Worm (Caenorhabditis elegans) whole organism, L2 larva: ENCODE measurements around the gene Y54G2A.77.
A peak's percentile ranks its signal among the peaks of the same experiment; 100 is the strongest.

Experiments
- C34F6.9 ChIP-seq: fragments of 150-350 bp; optimal IDR thresholded peaks from 2 replicates; lab custom pipeline; 2014; ENCODE audit warnings: missing biosample characterization, missing genetic modification characterization
- F13H6.1 ChIP-seq: sonication (generic microtip); optimal IDR thresholded peaks from 2 replicates; lab custom pipeline; 2016; ENCODE audit warnings: missing genetic modification characterization, missing compliant biosample characterization
- R02D3.7 ChIP-seq: fragments of 150-350 bp; optimal IDR thresholded peaks from 2 replicates; lab custom pipeline; 2014; ENCODE audit warnings: missing biosample characterization, missing genetic modification characterization
- ZK546.5 ChIP-seq: sonication (generic microtip); optimal IDR thresholded peaks from 2 replicates; lab custom pipeline; 2017; ENCODE audit warnings: missing biosample characterization, missing genetic modification characterization
- alr-1 ChIP-seq: fragments of 150-350 bp; optimal IDR thresholded peaks from 2 replicates; lab custom pipeline; 2014; ENCODE audit warnings: missing biosample characterization, missing genetic modification characterization
- blmp-1 ChIP-seq: sonication (generic microtip); optimal IDR thresholded peaks from 2 replicates; lab custom pipeline; 2017; ENCODE audit warnings: missing genetic modification characterization, mild to moderate bottlenecking, missing compliant biosample characterization, antibody characterized with exemption, moderate library complexity; ENCODE audit not compliant: insufficient read depth
- ceh-16 ChIP-seq: fragments of 150-350 bp; optimal IDR thresholded peaks from 2 replicates; lab custom pipeline; 2014; ENCODE audit warnings: missing biosample characterization, missing genetic modification characterization
- dmd-4 ChIP-seq: sonication (generic microtip); optimal IDR thresholded peaks from 2 replicates; lab custom pipeline; 2017; ENCODE audit warnings: missing biosample characterization, missing genetic modification characterization
- elt-3 ChIP-seq: sonication (generic microtip); optimal IDR thresholded peaks from 2 replicates; lab custom pipeline; 2017; ENCODE audit warnings: missing biosample characterization, missing genetic modification characterization
- fos-1 ChIP-seq: fragments of 150-350 bp; optimal IDR thresholded peaks from 2 replicates; lab custom pipeline; 2014; ENCODE audit warnings: missing biosample characterization, missing genetic modification characterization
- gmeb-1 ChIP-seq: fragments of 150-350 bp; optimal IDR thresholded peaks from 2 replicates; lab custom pipeline; 2014; ENCODE audit warnings: missing biosample characterization, missing genetic modification characterization
- lin-11 ChIP-seq: fragments of 150-350 bp; sonication (generic microtip); optimal IDR thresholded peaks from 2 replicates; lab custom pipeline; 2014; ENCODE audit warnings: missing biosample characterization, missing genetic modification characterization, inconsistent platforms, mixed read lengths
- lin-13 ChIP-seq: fragments of 150-350 bp; optimal IDR thresholded peaks from 2 replicates; lab custom pipeline; 2014; ENCODE audit warnings: missing biosample characterization, missing genetic modification reagents, missing genetic modification characterization
- lin-39 ChIP-seq: fragments of 150-350 bp; optimal IDR thresholded peaks from 2 replicates; lab custom pipeline; 2014; ENCODE audit warnings: missing biosample characterization, missing genetic modification reagents, missing genetic modification characterization
- lsy-2 ChIP-seq, 2 experiments: fragments of 150-350 bp in 1 of 2; sonication (generic microtip) in 1 of 2; optimal IDR thresholded peaks; 2 replicates each; lab custom pipeline; 2014 to 2017; ENCODE audit warnings: missing biosample characterization in 2 of 2, missing genetic modification characterization in 2 of 2
- mab-5 ChIP-seq: fragments of 150-350 bp; optimal IDR thresholded peaks from 2 replicates; lab custom pipeline; 2014; ENCODE audit warnings: missing biosample characterization, missing genetic modification characterization
- mdl-1 ChIP-seq, 2 experiments: fragments of 150-350 bp in 1 of 2; sonication (generic microtip) in 1 of 2; optimal IDR thresholded peaks; 2 replicates each; lab custom pipeline; 2017; ENCODE audit warnings: missing biosample characterization in 2 of 2, missing genetic modification characterization in 2 of 2
- nhr-10 ChIP-seq: sonication (generic microtip); optimal IDR thresholded peaks from 2 replicates; lab custom pipeline; 2017; ENCODE audit warnings: missing biosample characterization, missing genetic modification characterization
- nhr-11 ChIP-seq: fragments of 150-350 bp; optimal IDR thresholded peaks from 2 replicates; lab custom pipeline; 2014; ENCODE audit warnings: missing biosample characterization, missing genetic modification characterization
- nhr-12 ChIP-seq: fragments of 150-350 bp; optimal IDR thresholded peaks from 2 replicates; lab custom pipeline; 2014; ENCODE audit warnings: missing biosample characterization, missing genetic modification characterization
- nhr-129 ChIP-seq: fragments of 150-350 bp; optimal IDR thresholded peaks from 2 replicates; lab custom pipeline; 2014; ENCODE audit warnings: missing biosample characterization, missing genetic modification characterization
- nhr-21 ChIP-seq: fragments of 150-350 bp; optimal IDR thresholded peaks from 2 replicates; lab custom pipeline; 2014; ENCODE audit warnings: missing biosample characterization, missing genetic modification characterization
- nhr-23 ChIP-seq: fragments of 150-350 bp; optimal IDR thresholded peaks from 2 replicates; lab custom pipeline; 2014; ENCODE audit warnings: missing biosample characterization, missing genetic modification reagents, missing genetic modification characterization
- nhr-237 ChIP-seq: fragments of 150-350 bp; optimal IDR thresholded peaks from 2 replicates; lab custom pipeline; 2014; ENCODE audit warnings: missing biosample characterization, missing genetic modification characterization
- nhr-6 ChIP-seq: fragments of 150-350 bp; optimal IDR thresholded peaks from 2 replicates; lab custom pipeline; 2014; ENCODE audit warnings: missing biosample characterization, missing genetic modification characterization
- peb-1 ChIP-seq: fragments of 150-350 bp; optimal IDR thresholded peaks from 2 replicates; lab custom pipeline; 2014; ENCODE audit warnings: missing biosample characterization, missing genetic modification characterization
- sem-4 ChIP-seq: fragments of 150-350 bp; optimal IDR thresholded peaks from 2 replicates; lab custom pipeline; 2014; ENCODE audit warnings: missing biosample characterization, missing genetic modification reagents, missing genetic modification characterization
- sma-3 ChIP-seq: sonication (generic microtip); optimal IDR thresholded peaks from 2 replicates; lab custom pipeline; 2016; ENCODE audit warnings: missing genetic modification reagents, missing genetic modification characterization, missing compliant biosample characterization
- sma-9 ChIP-seq, 2 experiments: fragments of 150-350 bp in 1 of 2; sonication (generic microtip) in 1 of 2; optimal IDR thresholded peaks; 2 replicates each; lab custom pipeline; 2014 to 2016; ENCODE audit warnings: missing genetic modification characterization in 2 of 2, mild to moderate bottlenecking in 1 of 2, missing biosample characterization in 1 of 2, missing compliant biosample characterization in 1 of 2, missing genetic modification reagents in 1 of 2, moderate library complexity in 1 of 2
- snpc-4 ChIP-seq: fragments of 150-350 bp; optimal IDR thresholded peaks from 2 replicates; lab custom pipeline; 2014; ENCODE audit warnings: missing biosample characterization, missing genetic modification characterization
- unc-55 ChIP-seq: fragments of 150-350 bp; sonication (generic microtip); optimal IDR thresholded peaks from 3 replicates; lab custom pipeline; 2014; ENCODE audit warnings: missing biosample characterization, missing genetic modification reagents, missing genetic modification characterization
- unc-62 ChIP-seq: fragments of 150-350 bp; optimal IDR thresholded peaks from 2 replicates; lab custom pipeline; 2014; ENCODE audit warnings: missing biosample characterization, missing genetic modification reagents, missing genetic modification characterization
- zag-1 ChIP-seq: fragments of 150-350 bp; optimal IDR thresholded peaks from 2 replicates; lab custom pipeline; 2014; ENCODE audit warnings: missing biosample characterization, missing genetic modification characterization
- ztf-1 ChIP-seq: fragments of 200-800 bp; sonication (Bioruptor generic); conservative IDR thresholded peaks from 2 replicates; pipeline ENCODE4 v1.3.6; 2022; ENCODE audit warnings: missing genetic modification characterization, missing compliant biosample characterization
- ztf-11 ChIP-seq: sonication (generic microtip); optimal IDR thresholded peaks from 2 replicates; lab custom pipeline; 2017; ENCODE audit warnings: missing biosample characterization, missing genetic modification characterization
- ztf-4 ChIP-seq: fragments of 150-350 bp; optimal IDR thresholded peaks from 2 replicates; lab custom pipeline; 2014; ENCODE audit warnings: missing biosample characterization, missing genetic modification characterization

Gene Y54G2A.77

DNA sequence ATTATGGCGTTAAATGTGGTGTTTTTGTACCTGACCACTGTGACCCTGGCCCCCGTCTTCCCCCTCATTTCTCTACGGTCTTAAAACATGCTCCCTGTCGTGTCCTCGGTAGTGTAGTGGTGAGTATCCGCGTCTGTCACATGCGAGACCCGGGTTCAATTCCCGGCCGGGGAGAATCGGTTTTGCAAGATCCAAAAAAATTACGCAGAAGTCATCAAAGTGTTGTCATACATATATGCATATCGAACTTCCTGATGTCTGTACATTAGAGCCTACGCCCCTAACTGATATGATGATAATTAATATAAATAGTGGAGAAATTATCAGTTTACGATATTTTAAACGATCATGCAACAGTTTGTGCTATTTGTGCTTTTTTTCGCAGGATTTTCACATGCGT, 43.0 kb downstream of the Y54G2A.77 start, which contains the start of gene Y54G2A.45 (continued):
- TF ChIP-seq sma-9 (GFP tag; optimal IDR thresholded peaks at IDR 0.05; lab: Kevin White, UChicago) = peak; percentile 16
- TF ChIP-seq sma-9 (tag; optimal IDR thresholded peaks at IDR 0.05; lab: Kevin White, UChicago) = no peak
- peak; percentile 37 for TF ChIP-seq unc-55 (GFP tag; lab: Kevin White, UChicago)
- TF ChIP-seq zag-1 (tag; lab: Kevin White, UChicago) = no peak
- TF ChIP-seq nhr-12 (tag; lab: Kevin White, UChicago) = no peak
- TF ChIP-seq lsy-2 (tag; optimal IDR thresholded peaks at IDR 0.05; lab: Kevin White, UChicago) = peak in 1 of 2 experiments; percentile 48
- peak; percentile 90 for TF ChIP-seq fos-1 (tag; lab: Kevin White, UChicago)
- TF ChIP-seq unc-62 (GFP tag; lab: Kevin White, UChicago) = no peak
- TF ChIP-seq ceh-16 (tag; lab: Kevin White, UChicago) = no peak
- TF ChIP-seq nhr-23 = no peak
- TF ChIP-seq nhr-11 = no peak
- TF ChIP-seq alr-1 (tag; lab: Kevin White, UChicago) = no peak
- no peak for TF ChIP-seq mdl-1 (tag; optimal IDR thresholded peaks at IDR 0.05; lab: Kevin White, UChicago)
- no peak for TF ChIP-seq lin-11 (tag; lab: Kevin White, UChicago)
- peak; percentile 42 for TF ChIP-seq gmeb-1 (tag; lab: Kevin White, UChicago)
- peak; percentile 23 for TF ChIP-seq F13H6.1 (tag; lab: Kevin White, UChicago)
- no peak for TF ChIP-seq dmd-4 (tag; lab: Kevin White, UChicago)
- no peak for TF ChIP-seq elt-3 (tag; lab: Kevin White, UChicago)
- no peak for TF ChIP-seq lin-39 (tag; lab: Kevin White, UChicago)
- no peak for TF ChIP-seq nhr-21 (tag; lab: Kevin White, UChicago)
- TF ChIP-seq nhr-237 (tag; lab: Kevin White, UChicago) = no peak
- TF ChIP-seq R02D3.7 (tag; lab: Kevin White, UChicago) = no peak
- TF ChIP-seq nhr-10 (tag; lab: Kevin White, UChicago) = no peak
- no peak for TF ChIP-seq sem-4 (tag; lab: Kevin White, UChicago)

DNA sequence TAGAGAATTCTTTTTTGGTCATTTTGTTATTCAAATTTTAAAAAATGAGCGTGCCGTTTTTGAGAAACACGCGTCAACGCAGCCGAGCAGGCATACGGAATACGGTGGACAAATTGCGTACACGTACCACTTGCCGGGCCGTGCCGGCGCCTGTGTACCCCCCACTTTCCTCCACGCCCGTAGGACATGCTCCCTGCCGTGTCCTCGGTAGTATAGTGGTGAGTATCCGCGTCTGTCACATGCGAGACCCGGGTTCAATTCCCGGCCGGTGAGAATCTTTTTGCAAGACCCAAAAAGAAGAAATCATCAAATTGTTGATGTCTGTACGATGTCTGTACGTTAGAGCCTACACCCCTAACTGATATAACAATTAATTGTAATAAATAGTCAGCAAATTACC, 45.7 kb downstream of the Y54G2A.77 start:
- TF ChIP-seq lin-13 (GFP tag; lab: Kevin White, UChicago) (no peak), snpc-4 (tag; lab: Kevin White, UChicago) (no peak), nhr-129 (tag; lab: Kevin White, UChicago) (no peak), blmp-1 (tag; lab: Kevin White, UChicago) (no peak), peb-1 (no peak), ceh-16 (tag; lab: Kevin White, UChicago) (no peak), ztf-11 (tag; lab: Kevin White, UChicago) (no peak), sem-4 (tag; lab: Kevin White, UChicago) (no peak), fos-1 (tag; lab: Kevin White, UChicago) (no peak), mab-5 (tag; lab: Kevin White, UChicago) (no peak), nhr-21 (tag; lab: Kevin White, UChicago) (no peak)

DNA sequence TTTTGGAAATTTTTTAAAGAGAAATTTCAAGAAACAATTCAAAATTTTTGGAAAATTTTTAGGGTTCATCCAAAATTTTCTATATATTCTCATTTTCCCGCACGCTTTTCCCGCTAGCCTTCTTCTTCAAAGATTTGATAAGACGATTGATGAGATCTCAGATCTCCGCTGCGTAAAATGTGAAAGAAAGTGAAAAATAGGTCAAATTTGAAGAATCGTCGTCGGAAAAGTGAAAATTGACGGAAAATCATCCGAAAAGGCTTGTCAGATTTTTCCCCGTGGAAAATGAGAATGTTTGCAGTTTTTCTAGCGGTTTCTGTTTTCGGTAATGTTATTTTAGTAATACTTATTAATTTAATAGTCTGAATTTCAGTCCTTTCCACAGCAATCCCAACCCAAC, 46.7 kb downstream of the Y54G2A.77 start, which contains the start of gene Y54G2A.76:
TSS of gene Y54G2A.76 (plus strand) at position 203 of the 400 bp plus-strand sequence.
- TF ChIP-seq ztf-1 (no peak), nhr-129 (tag; lab: Kevin White, UChicago) (no peak), nhr-21 (tag; lab: Kevin White, UChicago) (no peak), F13H6.1 (tag; lab: Kevin White, UChicago) (no peak), sem-4 (tag; lab: Kevin White, UChicago) (no peak), snpc-4 (tag; lab: Kevin White, UChicago) (no peak), ZK546.5 (no peak), ztf-4 (no peak), elt-3 (tag; lab: Kevin White, UChicago) (no peak), nhr-6 (tag; lab: Kevin White, UChicago) (no peak), nhr-11 (no peak), sma-3 (GFP tag; lab: Kevin White, UChicago) (no peak), unc-55 (GFP tag; lab: Kevin White, UChicago) (no peak), C34F6.9 (tag; lab: Kevin White, UChicago) (no peak)
